Worm (Caenorhabditis elegans): ENCODE measurements around the gene ndua-5.

DNA sequence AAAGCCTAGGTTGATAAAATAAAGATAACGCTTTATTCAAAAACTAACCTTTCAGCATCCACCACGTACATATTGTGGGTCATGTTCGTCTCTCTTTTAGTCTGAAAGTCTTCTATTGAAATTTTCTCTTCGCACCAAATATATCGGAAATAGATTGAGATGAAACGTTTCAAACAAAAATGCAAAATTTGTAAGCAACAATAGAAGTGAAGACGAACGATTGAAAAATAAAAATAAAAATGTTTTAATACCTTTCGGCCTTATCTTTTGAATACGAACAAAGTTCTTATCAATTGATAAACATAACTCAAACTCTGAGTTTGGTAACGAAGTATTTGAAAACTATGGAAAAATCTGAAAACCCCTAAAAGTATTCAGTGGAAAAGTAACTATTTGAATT lies 8.4 kb upstream of the ndua-5 start, which contains the start of gene F56H11.2:
- TF ChIP-seq ztf-28 (GFP tag; IDR thresholded peaks at IDR 0.05): no peak
- TF ChIP-seq unc-62 (GFP tag; optimal IDR thresholded peaks at IDR 0.05): no peak
- TF ChIP-seq pha-4 (tag; optimal IDR thresholded peaks at IDR 0.05): no peak
- no peak for TF ChIP-seq ama-1 (optimal IDR thresholded peaks at IDR 0.05)
- no peak for TF ChIP-seq ama-1 (GFP tag; optimal IDR thresholded peaks at IDR 0.05)
- no peak for TF ChIP-seq hmg-20 (GFP tag; IDR thresholded peaks at IDR 0.05)

Data from whole organism, young adult.